Fruit fly (Drosophila melanogaster): ENCODE measurements around the gene Rab1.

DNA sequence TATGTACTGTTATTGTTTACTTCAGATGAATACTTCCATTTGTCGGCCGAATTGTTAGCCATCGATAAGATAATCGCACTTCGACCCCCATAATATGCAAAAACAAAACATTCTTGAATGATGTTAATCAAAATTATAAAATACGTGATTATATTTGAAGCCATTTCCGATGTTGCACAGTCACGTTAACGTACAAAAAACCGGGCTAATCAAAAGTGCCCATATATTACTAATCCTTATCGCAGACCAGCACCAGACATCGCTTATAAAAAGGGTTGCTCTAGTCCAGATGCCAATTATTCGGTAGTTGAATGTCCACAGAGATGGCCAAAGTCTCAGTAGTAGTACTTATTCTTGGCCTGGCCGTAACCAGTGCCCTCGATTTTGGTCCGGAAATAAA is 26.5 kb downstream of the Rab1 start, which contains the start of gene CG5892:
- TF ChIP-seq CTCF (optimal IDR thresholded peaks at IDR 0.05) (no peak), CG8478 (optimal IDR thresholded peaks at IDR 0.05) (no peak)
